Fruit fly (Drosophila melanogaster) whole organism, pupa: Measurements from ENCODE around the gene Gcna.

Source experiments
- CG10348 ChIP-seq: fragments of 200-800 bp; sonication (Bioruptor generic); IDR thresholded peaks from 2 replicates; pipeline ENCODE4 v1.3.6; 2022; ENCODE audit warnings: missing biosample characterization, missing genetic modification characterization
- CG12605 ChIP-seq: fragments of 200-800 bp; sonication (Bioruptor generic); IDR thresholded peaks from 2 replicates; pipeline ENCODE4 v1.3.6; 2022; ENCODE audit warnings: missing biosample characterization, missing genetic modification characterization
- CG13204 ChIP-seq: fragments of 200-800 bp; sonication (Bioruptor generic); optimal IDR thresholded peaks from 2 replicates; lab custom pipeline; 2018; ENCODE audit warnings: missing biosample characterization, mild to moderate bottlenecking, missing genetic modification characterization, moderate library complexity
- CG14655 ChIP-seq: fragments of 200-800 bp; sonication (Bioruptor generic); optimal IDR thresholded peaks from 3 replicates; lab custom pipeline; 2017; ENCODE audit warnings: mild to moderate bottlenecking, missing biosample characterization, missing genetic modification reagents, missing genetic modification characterization
- CG15710 ChIP-seq: fragments of 200-800 bp; sonication (Bioruptor generic); optimal IDR thresholded peaks from 2 replicates; lab custom pipeline; 2018; ENCODE audit warnings: missing biosample characterization, mild to moderate bottlenecking, missing genetic modification characterization, moderate library complexity
- CG17806 ChIP-seq: fragments of 200-800 bp; sonication (Bioruptor generic); optimal IDR thresholded peaks from 2 replicates; lab custom pipeline; 2018; ENCODE audit warnings: missing biosample characterization, mild to moderate bottlenecking, missing genetic modification characterization, moderate library complexity
- CG4496 ChIP-seq: fragments of 200-800 bp; sonication (Bioruptor generic); IDR thresholded peaks from 3 replicates; pipeline ENCODE4 v1.3.6; 2022; ENCODE audit warnings: missing biosample characterization, missing genetic modification characterization
- CG8159 ChIP-seq: fragments of 200-800 bp; sonication (Bioruptor generic); optimal IDR thresholded peaks from 3 replicates; lab custom pipeline; 2018; ENCODE audit warnings: missing biosample characterization, mild to moderate bottlenecking, missing genetic modification characterization, moderate library complexity
- CG9948 ChIP-seq: fragments of 200-800 bp; sonication (Bioruptor generic); optimal IDR thresholded peaks from 2 replicates; lab custom pipeline; 2018; ENCODE audit warnings: missing biosample characterization, mild to moderate bottlenecking, missing genetic modification characterization, moderate library complexity
- Ets98B ChIP-seq: fragments of 200-800 bp; sonication (Bioruptor generic); IDR thresholded peaks from 2 replicates; pipeline ENCODE4 v1.3.6; 2022; ENCODE audit warnings: missing biosample characterization, missing genetic modification characterization
- Pif1A ChIP-seq: fragments of 200-800 bp; sonication (Bioruptor generic); optimal IDR thresholded peaks from 3 replicates; lab custom pipeline; 2016; ENCODE audit warnings: missing biosample characterization, missing genetic modification characterization
- Pif1B ChIP-seq: fragments of 200-800 bp; sonication (Bioruptor generic); optimal IDR thresholded peaks from 3 replicates; lab custom pipeline; 2016; ENCODE audit warnings: missing biosample characterization, missing genetic modification characterization
- Snoo ChIP-seq: fragments of 200-800 bp; sonication (Bioruptor generic); optimal IDR thresholded peaks from 3 replicates; lab custom pipeline; 2017; ENCODE audit warnings: missing biosample characterization, mild to moderate bottlenecking, missing genetic modification characterization, inconsistent platforms
- fd96Ca ChIP-seq: fragments of 200-800 bp; sonication (Bioruptor generic); IDR thresholded peaks from 3 replicates; pipeline ENCODE4 v1.3.6; 2022; ENCODE audit warnings: missing biosample characterization, missing genetic modification characterization
- gl ChIP-seq: fragments of 200-800 bp; sonication (Bioruptor generic); optimal IDR thresholded peaks from 2 replicates; lab custom pipeline; 2018; ENCODE audit warnings: missing biosample characterization, mild to moderate bottlenecking, missing genetic modification characterization

The Gcna gene

DNA sequence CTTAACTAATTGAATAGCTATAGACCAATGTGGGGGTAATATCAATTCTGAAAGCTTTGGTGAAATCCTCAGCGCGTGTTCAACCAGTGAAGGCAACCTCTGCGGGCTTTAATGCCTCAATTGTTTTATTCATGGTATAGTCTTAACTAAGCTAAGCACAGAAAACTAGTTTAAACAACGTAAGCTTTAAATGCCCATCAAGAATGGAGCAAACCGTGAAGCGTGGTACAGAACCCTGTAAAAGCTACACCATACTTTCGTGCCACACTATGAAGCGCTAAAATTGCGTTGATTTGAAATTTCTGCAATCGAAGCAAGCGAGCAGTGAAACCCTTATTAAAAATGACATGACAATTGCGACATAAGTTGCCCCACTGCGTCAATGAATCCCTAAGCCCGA lies 44.6 kb downstream of the Gcna start:
- TF ChIP-seq CG12605 (GFP tag; lab: Robert Waterston, UW) = no peak
- TF ChIP-seq CG10348 = no peak
- TF ChIP-seq CG17806 (tag; lab: Kevin White, UChicago) = no peak
- no peak for TF ChIP-seq CG13204 (GFP tag; lab: Kevin White, UChicago)
- TF ChIP-seq CG4496 (GFP tag; lab: Robert Waterston, UW) = no peak
- no peak for TF ChIP-seq Snoo (tag; lab: Kevin White, UChicago)
- TF ChIP-seq CG15710 (tag; lab: Kevin White, UChicago) = no peak
- no peak for TF ChIP-seq gl (tag; lab: Kevin White, UChicago)

DNA sequence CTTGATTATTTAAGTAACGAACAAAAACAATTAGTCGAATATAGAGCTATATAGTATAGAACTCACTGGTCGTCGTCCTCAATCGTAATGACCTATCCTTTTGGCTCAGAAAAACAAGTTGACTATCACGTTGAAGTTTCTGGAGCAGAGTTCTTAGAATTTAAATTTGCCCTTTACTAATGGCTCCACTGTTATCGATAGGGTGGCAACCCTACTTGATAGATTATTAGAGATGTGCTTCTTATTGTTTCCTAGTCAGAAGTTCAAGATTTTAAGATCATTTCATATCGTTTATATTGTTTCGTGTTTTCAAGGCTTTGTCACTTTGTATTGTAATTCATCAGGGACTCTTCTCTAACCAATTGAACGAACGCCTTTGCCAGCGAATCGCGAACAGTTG lies 45.4 kb downstream of the Gcna start, which contains the start of gene CG14810:
TSS of gene CG14810 (minus strand) at position 101 of the 400 bp plus-strand sequence.
- TF ChIP-seq CG15710 (tag; lab: Kevin White, UChicago) = no peak
- TF ChIP-seq CG9948 (tag; lab: Kevin White, UChicago) = no peak
- TF ChIP-seq CG12605 (GFP tag; lab: Robert Waterston, UW) = no peak
- no peak for TF ChIP-seq gl (tag; lab: Kevin White, UChicago)
- no peak for TF ChIP-seq Ets98B (GFP tag; lab: Robert Waterston, UW)
- no peak for TF ChIP-seq CG4496 (GFP tag; lab: Robert Waterston, UW)
- TF ChIP-seq fd96Ca = no peak

DNA sequence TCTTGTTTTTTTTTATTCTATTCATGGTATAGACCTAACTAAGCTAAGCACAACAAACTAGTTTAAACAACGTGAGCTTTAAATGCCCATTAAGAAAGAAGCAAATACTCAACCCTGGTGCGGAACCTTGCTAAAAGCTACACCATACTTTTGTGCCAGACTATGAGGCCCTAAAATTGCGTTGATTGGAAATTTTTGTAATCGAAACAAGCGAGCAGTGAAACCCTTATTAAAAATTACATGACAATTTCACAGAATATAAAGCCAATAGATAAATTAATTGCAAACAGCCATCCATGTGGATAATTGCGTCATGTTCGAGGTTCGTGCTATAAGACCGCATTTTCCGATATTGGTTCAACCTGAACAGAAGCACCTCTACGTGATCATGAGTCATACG lies 46.6 kb downstream of the Gcna start:
- TF ChIP-seq CG14655 (GFP tag; lab: Kevin White, UChicago) (no peak), Pif1A (no peak), CG4496 (GFP tag; lab: Robert Waterston, UW) (no peak), CG17806 (tag; lab: Kevin White, UChicago) (no peak), CG13204 (GFP tag; lab: Kevin White, UChicago) (no peak), CG9948 (tag; lab: Kevin White, UChicago) (no peak), gl (tag; lab: Kevin White, UChicago) (no peak), CG8159 (tag; lab: Kevin White, UChicago) (no peak), Pif1B (no peak)
